Fruit fly (Drosophila melanogaster) whole organism, embryonic: ENCODE measurements around the gene qjt.

Experiments
- Abd-B ChIP-seq: fragments of 200-800 bp; sonication (Bioruptor generic); optimal IDR thresholded peaks from 2 replicates; lab custom pipeline; 2018; ENCODE audit warnings: missing biosample characterization, mild to moderate bottlenecking, missing genetic modification characterization, moderate library complexity
- Bdp1 ChIP-seq: fragments of 200-800 bp; sonication (Bioruptor generic); optimal IDR thresholded peaks from 3 replicates; lab custom pipeline; 2016; ENCODE audit warnings: missing biosample characterization, missing genetic modification characterization
- BtbVII ChIP-seq: fragments of 200-800 bp; sonication (Bioruptor generic); optimal IDR thresholded peaks from 3 replicates; lab custom pipeline; 2017; ENCODE audit warnings: missing biosample characterization, mild to moderate bottlenecking, missing genetic modification characterization
- CG10543 ChIP-seq: fragments of 200-800 bp; sonication (Bioruptor generic); optimal IDR thresholded peaks from 3 replicates; lab custom pipeline; 2017; ENCODE audit warnings: missing biosample characterization, mild to moderate bottlenecking, missing genetic modification characterization, moderate library complexity
- CG11093 ChIP-seq: fragments of 200-800 bp; sonication (Bioruptor generic); IDR thresholded peaks from 3 replicates; pipeline ENCODE4 v1.3.6; 2022; ENCODE audit warnings: missing biosample characterization, missing genetic modification characterization
- CG11695 ChIP-seq: fragments of 200-800 bp; sonication (Bioruptor generic); IDR thresholded peaks from 3 replicates; pipeline ENCODE4 v1.3.6; 2022; ENCODE audit warnings: missing biosample characterization, missing genetic modification characterization
- CG1233 ChIP-seq: fragments of 200-800 bp; sonication (Bioruptor generic); optimal IDR thresholded peaks from 4 replicates; lab custom pipeline; 2018; ENCODE audit warnings: missing biosample characterization, mild to moderate bottlenecking, missing genetic modification characterization
- CG15269 ChIP-seq: fragments of 200-800 bp; sonication (Bioruptor generic); optimal IDR thresholded peaks from 2 replicates; lab custom pipeline; 2018; ENCODE audit warnings: missing biosample characterization, mild to moderate bottlenecking, missing genetic modification characterization, moderate library complexity
- CG1832 ChIP-seq: fragments of 200-800 bp; sonication (Bioruptor generic); optimal IDR thresholded peaks from 2 replicates; lab custom pipeline; 2017; ENCODE audit warnings: missing biosample characterization, mild to moderate bottlenecking, missing genetic modification characterization, inconsistent platforms
- CG6654 ChIP-seq: fragments of 200-800 bp; sonication (Bioruptor generic); optimal IDR thresholded peaks from 2 replicates; lab custom pipeline; 2017; ENCODE audit warnings: missing biosample characterization, mild to moderate bottlenecking, missing genetic modification characterization
- CG7271 ChIP-seq: fragments of 200-800 bp; sonication (Bioruptor generic); optimal IDR thresholded peaks from 2 replicates; lab custom pipeline; 2018; ENCODE audit warnings: missing biosample characterization, mild to moderate bottlenecking, missing genetic modification characterization, moderate library complexity
- CG7556 ChIP-seq: fragments of 200-800 bp; sonication (Bioruptor generic); optimal IDR thresholded peaks from 2 replicates; lab custom pipeline; 2017; ENCODE audit warnings: missing biosample characterization, mild to moderate bottlenecking, missing genetic modification characterization
- CG7963 ChIP-seq: fragments of 200-800 bp; sonication (Bioruptor generic); IDR thresholded peaks from 3 replicates; pipeline ENCODE4 v1.3.6; 2022; ENCODE audit warnings: missing biosample characterization, missing genetic modification characterization; ENCODE audit not compliant: partially characterized antibody
- CG8290 ChIP-seq, 3 experiments: fragments of 200-800 bp; sonication (Bioruptor generic); optimal IDR thresholded peaks; 2 replicates each; lab custom pipeline; 2016 to 2019; ENCODE audit warnings: missing biosample characterization in 3 of 3, missing genetic modification characterization in 3 of 3, mild to moderate bottlenecking in 2 of 3, moderate library complexity in 1 of 3
- Dll ChIP-seq: fragments of 200-800 bp; sonication (Bioruptor generic); IDR thresholded peaks from 4 replicates; pipeline ENCODE4 v1.3.6; 2022; ENCODE audit warnings: missing biosample characterization, missing genetic modification characterization; ENCODE audit not compliant: partially characterized antibody
- ERR ChIP-seq: fragments of 200-800 bp; sonication (Bioruptor generic); optimal IDR thresholded peaks from 2 replicates; lab custom pipeline; 2016; ENCODE audit warnings: missing biosample characterization, missing genetic modification characterization
- Fer2 ChIP-seq: fragments of 200-800 bp; sonication (Bioruptor generic); optimal IDR thresholded peaks from 2 replicates; lab custom pipeline; 2018; ENCODE audit warnings: missing biosample characterization, mild to moderate bottlenecking, missing genetic modification characterization, moderate library complexity
- Hr78 ChIP-seq, 2 experiments: fragments of 200-800 bp in 1 of 2; fragments of >200 bp in 1 of 2; sonication (Bioruptor generic) in 1 of 2; optimal IDR thresholded peaks; 2 replicates each; lab custom pipeline; 2017 to 2019; ENCODE audit warnings: missing biosample characterization in 2 of 2, missing genetic modification characterization in 2 of 2, mild to moderate bottlenecking in 1 of 2, moderate library complexity in 1 of 2
- Lhr ChIP-seq: fragments of 200-800 bp; sonication (Bioruptor generic); optimal IDR thresholded peaks from 3 replicates; lab custom pipeline; 2017; ENCODE audit warnings: mild to moderate bottlenecking, missing biosample characterization, missing genetic modification reagents, missing genetic modification characterization
- Mad ChIP-seq: fragments of 200-800 bp; sonication (Bioruptor generic); optimal IDR thresholded peaks from 2 replicates; lab custom pipeline; 2016; ENCODE audit warnings: missing biosample characterization, missing genetic modification characterization
- Optix ChIP-seq: fragments of 200-800 bp; sonication (Bioruptor generic); IDR thresholded peaks from 3 replicates; pipeline ENCODE4 v1.3.6; 2022; ENCODE audit warnings: missing biosample characterization, missing genetic modification characterization
- PHDP ChIP-seq: fragments of 200-800 bp; sonication (Bioruptor generic); optimal IDR thresholded peaks from 3 replicates; lab custom pipeline; 2018; ENCODE audit warnings: missing biosample characterization, mild to moderate bottlenecking, missing genetic modification characterization, moderate library complexity
- Pdp1 ChIP-seq, 2 experiments: fragments of 200-800 bp; sonication (Bioruptor generic); optimal IDR thresholded peaks; 3 replicates each; lab custom pipeline; 2016; ENCODE audit warnings: missing biosample characterization in 2 of 2, missing genetic modification characterization in 2 of 2, mild to moderate bottlenecking in 1 of 2, moderate library complexity in 1 of 2
- Side ChIP-seq: fragments of 200-800 bp; sonication (Bioruptor generic); optimal IDR thresholded peaks from 2 replicates; lab custom pipeline; 2016; ENCODE audit warnings: missing biosample characterization, missing genetic modification characterization
- Sox102F ChIP-seq: fragments of 200-800 bp; sonication (Bioruptor generic); optimal IDR thresholded peaks from 2 replicates; lab custom pipeline; 2018; ENCODE audit warnings: missing biosample characterization, mild to moderate bottlenecking, missing genetic modification characterization, moderate library complexity
- TFAM ChIP-seq: fragments of 200-800 bp; sonication (Bioruptor generic); optimal IDR thresholded peaks from 2 replicates; lab custom pipeline; 2017; ENCODE audit warnings: missing biosample characterization, missing genetic modification characterization, inconsistent platforms
- ab ChIP-seq: fragments of 200-800 bp; sonication (Bioruptor generic); optimal IDR thresholded peaks from 2 replicates; lab custom pipeline; 2016; ENCODE audit warnings: missing biosample characterization, missing genetic modification characterization
- amos ChIP-seq: fragments of 200-800 bp; sonication (Bioruptor generic); IDR thresholded peaks from 2 replicates; pipeline ENCODE4 v1.3.6; 2022; ENCODE audit warnings: missing biosample characterization, missing genetic modification characterization; ENCODE audit not compliant: partially characterized antibody
- bbx ChIP-seq: fragments of 200-800 bp; sonication (Bioruptor generic); IDR thresholded peaks from 2 replicates; pipeline ENCODE4 v1.3.6; 2022; ENCODE audit warnings: missing biosample characterization, missing genetic modification characterization; ENCODE audit not compliant: partially characterized antibody
- bigmax ChIP-seq: fragments of 200-800 bp; sonication (Bioruptor generic); optimal IDR thresholded peaks from 2 replicates; lab custom pipeline; 2018; ENCODE audit warnings: missing biosample characterization, mild to moderate bottlenecking, missing genetic modification characterization
- cato ChIP-seq: fragments of 200-800 bp; sonication (Bioruptor generic); optimal IDR thresholded peaks from 2 replicates; lab custom pipeline; 2016; ENCODE audit warnings: missing biosample characterization, missing genetic modification characterization, borderline replicate concordance
- dmrt11E ChIP-seq: fragments of 200-800 bp; sonication (Bioruptor generic); optimal IDR thresholded peaks from 3 replicates; lab custom pipeline; 2018; ENCODE audit warnings: missing biosample characterization, mild to moderate bottlenecking, missing genetic modification characterization, moderate library complexity
- en ChIP-seq: fragments of 200-800 bp; sonication (Bioruptor generic); optimal IDR thresholded peaks from 2 replicates; lab custom pipeline; 2016; ENCODE audit warnings: missing biosample characterization, missing genetic modification characterization
- ewg ChIP-seq: fragments of 200-800 bp; sonication (Bioruptor generic); optimal IDR thresholded peaks from 3 replicates; lab custom pipeline; 2017; ENCODE audit warnings: mild to moderate bottlenecking, missing biosample characterization, missing genetic modification reagents, missing genetic modification characterization
- gcm ChIP-seq: fragments of 200-800 bp; sonication (Bioruptor generic); optimal IDR thresholded peaks from 2 replicates; lab custom pipeline; 2019; ENCODE audit warnings: missing biosample characterization, mild to moderate bottlenecking, missing genetic modification characterization, moderate library complexity
- grau ChIP-seq: fragments of 200-800 bp; optimal IDR thresholded peaks from 3 replicates; lab custom pipeline; 2019; ENCODE audit warnings: missing biosample characterization, mild to moderate bottlenecking, missing genetic modification characterization, moderate library complexity
- gsb ChIP-seq: fragments of 200-800 bp; sonication (Bioruptor generic); IDR thresholded peaks from 2 replicates; pipeline ENCODE4 v1.3.6; 2022; ENCODE audit warnings: missing biosample characterization, missing genetic modification characterization
- gsb-n ChIP-seq: fragments of 200-800 bp; sonication (Bioruptor generic); optimal IDR thresholded peaks from 3 replicates; lab custom pipeline; 2018; ENCODE audit warnings: missing biosample characterization, mild to moderate bottlenecking, missing genetic modification characterization
- ham ChIP-seq: fragments of 200-800 bp; sonication (Bioruptor generic); IDR thresholded peaks from 2 replicates; pipeline ENCODE4 v1.3.6; 2022; ENCODE audit warnings: missing biosample characterization, missing genetic modification characterization
- hth ChIP-seq: fragments of >200 bp; optimal IDR thresholded peaks from 2 replicates; lab custom pipeline; 2017; ENCODE audit warnings: inconsistent platforms
- lilli ChIP-seq: fragments of 200-800 bp; sonication (Bioruptor generic); optimal IDR thresholded peaks from 3 replicates; lab custom pipeline; 2016; ENCODE audit warnings: missing biosample characterization, missing genetic modification characterization
- nom ChIP-seq: fragments of 200-800 bp; sonication (Bioruptor generic); optimal IDR thresholded peaks from 2 replicates; lab custom pipeline; 2017; ENCODE audit warnings: missing biosample characterization, missing genetic modification characterization, mild to moderate bottlenecking, moderate library complexity, missing genetic modification reagents
- peb ChIP-seq: fragments of 200-800 bp; sonication (Bioruptor generic); IDR thresholded peaks from 2 replicates; pipeline ENCODE4 v1.3.6; 2022; ENCODE audit warnings: missing biosample characterization, missing genetic modification characterization
- phol ChIP-seq: fragments of 200-800 bp; sonication (Bioruptor generic); optimal IDR thresholded peaks from 3 replicates; lab custom pipeline; 2018; ENCODE audit warnings: missing biosample characterization, mild to moderate bottlenecking, missing genetic modification characterization, moderate library complexity
- pnt ChIP-seq: fragments of 200-800 bp; sonication (Bioruptor generic); optimal IDR thresholded peaks from 3 replicates; lab custom pipeline; 2016; ENCODE audit warnings: missing biosample characterization, missing genetic modification characterization
- sd ChIP-seq: fragments of 200-800 bp; sonication (Bioruptor generic); optimal IDR thresholded peaks from 3 replicates; lab custom pipeline; 2018; ENCODE audit warnings: missing biosample characterization, mild to moderate bottlenecking, missing genetic modification characterization, moderate library complexity
- sim ChIP-seq: fragments of 200-800 bp; sonication (Bioruptor generic); IDR thresholded peaks from 2 replicates; pipeline ENCODE4 v1.3.6; 2022; ENCODE audit warnings: missing biosample characterization, missing genetic modification characterization
- slbo ChIP-seq: fragments of 200-800 bp; sonication (Bioruptor generic); IDR thresholded peaks from 2 replicates; pipeline ENCODE4 v1.3.6; 2022; ENCODE audit warnings: missing biosample characterization, missing genetic modification characterization
- trh ChIP-seq: fragments of 200-800 bp; sonication (Bioruptor generic); optimal IDR thresholded peaks from 2 replicates; lab custom pipeline; 2016; ENCODE audit warnings: missing biosample characterization, missing genetic modification characterization
- ttk ChIP-seq: fragments of 200-800 bp; sonication (Bioruptor generic); IDR thresholded peaks from 2 replicates; pipeline ENCODE4 v2.1.2; 2022; ENCODE audit warnings: missing biosample characterization, missing genetic modification characterization

The qjt gene

dm6 chr3L:17475979-17476393 lies 2.9 kb upstream of the qjt start, which contains the start of gene CG34250 (continued):
- TF ChIP-seq CG8290 (GFP tag; optimal IDR thresholded peaks at IDR 0.05; lab: Kevin White, UChicago): peak; percentile 34
- peak in 1 of 2 experiments; percentile 32 for TF ChIP-seq CG8290 (tag; optimal IDR thresholded peaks at IDR 0.05; lab: Kevin White, UChicago)
- peak; percentile 7 for TF ChIP-seq Sox102F
- TF ChIP-seq BtbVII (GFP tag; lab: Kevin White, UChicago): no peak
- peak; percentile 26 for TF ChIP-seq CG15269 (tag; lab: Kevin White, UChicago)
- TF ChIP-seq nom (GFP tag; lab: Kevin White, UChicago): no peak
- TF ChIP-seq CG1832 (GFP tag; lab: Kevin White, UChicago): no peak
- no peak for TF ChIP-seq hth (lab: Kevin White, UChicago)
- no peak for TF ChIP-seq trh (GFP tag; lab: Kevin White, UChicago)
- TF ChIP-seq CG6654 (GFP tag; lab: Kevin White, UChicago): no peak
- TF ChIP-seq CG10543 (GFP tag; lab: Kevin White, UChicago): peak; percentile 56
- TF ChIP-seq CG11695 (GFP tag; lab: Robert Waterston, UW): no peak
- TF ChIP-seq Mad (GFP tag; lab: Kevin White, UChicago): peak; percentile 34
- no peak for TF ChIP-seq ham
- no peak for TF ChIP-seq sim (GFP tag; lab: Robert Waterston, UW)
- peak; percentile 90 for TF ChIP-seq Dll (GFP tag; lab: Robert Waterston, UW)
- TF ChIP-seq ttk: no peak
- TF ChIP-seq peb (GFP tag; lab: Robert Waterston, UW): no peak
- peak; percentile 11 for TF ChIP-seq Bdp1
- TF ChIP-seq TFAM (GFP tag; lab: Kevin White, UChicago): no peak
- TF ChIP-seq cato (GFP tag; lab: Kevin White, UChicago): no peak
- no peak for TF ChIP-seq ab (GFP tag; lab: Kevin White, UChicago)
- no peak for TF ChIP-seq ERR
- TF ChIP-seq Side (GFP tag; lab: Kevin White, UChicago): no peak
- no peak for TF ChIP-seq CG7963 (GFP tag; lab: Robert Waterston, UW)
- TF ChIP-seq CG11093 (GFP tag; lab: Robert Waterston, UW): no peak
- no peak for TF ChIP-seq ewg (GFP tag; lab: Kevin White, UChicago)
- TF ChIP-seq CG1233 (GFP tag; lab: Kevin White, UChicago): no peak
- TF ChIP-seq gcm (GFP tag; lab: Kevin White, UChicago): no peak
- TF ChIP-seq Lhr: peak; percentile 76
- peak; percentile 47; the same call in 1 of the 2 replicates for TF ChIP-seq slbo (GFP tag; lab: Robert Waterston, UW)
- no peak for TF ChIP-seq CG7556 (GFP tag; lab: Kevin White, UChicago)
- TF ChIP-seq Hr78 (GFP tag; optimal IDR thresholded peaks at IDR 0.05; lab: Kevin White, UChicago): no peak
- peak; percentile 78; the same call in 1 of the 2 replicates for TF ChIP-seq amos (GFP tag; lab: Robert Waterston, UW)
- peak; percentile 64 for TF ChIP-seq lilli (GFP tag; lab: Kevin White, UChicago)
- no peak for TF ChIP-seq Optix (GFP tag; lab: Robert Waterston, UW)
- TF ChIP-seq Fer2 (tag; lab: Kevin White, UChicago): no peak
- TF ChIP-seq dmrt11E (tag; lab: Kevin White, UChicago): no peak
- TF ChIP-seq sd (tag; lab: Kevin White, UChicago): peak; percentile 57
- no peak for TF ChIP-seq gsb-n (tag; lab: Kevin White, UChicago)
- peak; percentile 49 for TF ChIP-seq grau (tag; lab: Kevin White, UChicago)
- no peak for TF ChIP-seq gsb (GFP tag; lab: Robert Waterston, UW)
- TF ChIP-seq bigmax (GFP tag; lab: Kevin White, UChicago): no peak
- TF ChIP-seq CG7271 (tag; lab: Kevin White, UChicago): no peak
- TF ChIP-seq bbx: peak; percentile 68
- TF ChIP-seq en (GFP tag; lab: Kevin White, UChicago): no peak
- TF ChIP-seq Pdp1 (GFP tag; optimal IDR thresholded peaks at IDR 0.05; lab: Kevin White, UChicago): peak in 1 of 2 experiments; percentile 2
- TF ChIP-seq PHDP (tag; lab: Kevin White, UChicago): peak; percentile 26
- TF ChIP-seq phol (tag; lab: Kevin White, UChicago): peak; percentile 63
- no peak for TF ChIP-seq pnt (GFP tag; lab: Kevin White, UChicago)
- TF ChIP-seq Abd-B (GFP tag; lab: Kevin White, UChicago): peak; percentile 46
